Worm (Caenorhabditis elegans) whole organism, L2 larva: ENCODE results near the gene stdh-3.

Experiments
- ama-1 ChIP-seq: fragments of 150-350 bp; optimal IDR thresholded peaks from 2 replicates; lab custom pipeline; 2018; ENCODE audit warnings: inconsistent platforms
- lin-13 ChIP-seq: fragments of 150-350 bp; optimal IDR thresholded peaks from 2 replicates; lab custom pipeline; 2014; ENCODE audit warnings: missing biosample characterization, missing genetic modification reagents, missing genetic modification characterization
- nhr-6 ChIP-seq: fragments of 150-350 bp; optimal IDR thresholded peaks from 2 replicates; lab custom pipeline; 2014; ENCODE audit warnings: missing biosample characterization, missing genetic modification characterization
- nhr-77 ChIP-seq: fragments of 150-350 bp; optimal IDR thresholded peaks from 2 replicates; lab custom pipeline; 2014; ENCODE audit warnings: missing biosample characterization, missing genetic modification characterization
- unc-39 ChIP-seq: fragments of 150-350 bp; optimal IDR thresholded peaks from 2 replicates; lab custom pipeline; 2014; ENCODE audit warnings: missing biosample characterization, missing genetic modification characterization
- unc-55 ChIP-seq: fragments of 150-350 bp; sonication (generic microtip); optimal IDR thresholded peaks from 3 replicates; lab custom pipeline; 2014; ENCODE audit warnings: missing biosample characterization, missing genetic modification reagents, missing genetic modification characterization
- unc-62 ChIP-seq: fragments of 150-350 bp; optimal IDR thresholded peaks from 2 replicates; lab custom pipeline; 2014; ENCODE audit warnings: missing biosample characterization, missing genetic modification reagents, missing genetic modification characterization
- ztf-11 ChIP-seq: sonication (generic microtip); optimal IDR thresholded peaks from 2 replicates; lab custom pipeline; 2017; ENCODE audit warnings: missing biosample characterization, missing genetic modification characterization

DNA sequence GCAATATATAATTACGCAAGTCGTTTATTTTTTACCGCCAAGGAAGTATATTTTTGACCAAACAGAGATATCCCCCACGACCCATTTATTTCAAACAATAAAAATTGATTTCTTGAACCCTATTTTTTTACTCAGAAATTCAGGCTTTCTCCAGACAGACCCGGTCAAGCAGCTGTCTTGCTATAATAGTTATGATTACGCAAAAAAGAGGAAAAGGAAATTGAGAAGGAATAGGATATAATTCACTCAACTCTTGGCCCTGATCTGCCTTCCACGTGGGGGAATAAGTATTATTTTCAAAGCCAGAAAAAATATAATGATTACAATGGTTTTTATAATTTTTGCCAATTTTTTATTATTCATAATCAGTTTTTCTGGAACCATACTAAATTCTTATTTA lies 47.3 kb upstream of the stdh-3 start, which contains the start of gene srx-136:
- TF ChIP-seq unc-39 (tag; lab: Kevin White, UChicago) (no peak), nhr-6 (tag; lab: Kevin White, UChicago) (no peak), nhr-77 (no peak), unc-62 (GFP tag; lab: Kevin White, UChicago) (no peak), lin-13 (no peak), ztf-11 (tag; lab: Kevin White, UChicago) (no peak), ama-1 (no peak), unc-55 (GFP tag; lab: Kevin White, UChicago) (no peak)
